Worm (Caenorhabditis elegans) whole organism, young adult: ENCODE results near the gene sma-4.
A peak's percentile ranks its signal among the peaks of the same experiment; 100 is the strongest.

Experiments used
- B0035.1 ChIP-seq: sonication (generic microtip); optimal IDR thresholded peaks from 2 replicates; lab custom pipeline; 2016; ENCODE audit warnings: missing genetic modification characterization, mild to moderate bottlenecking, missing compliant biosample characterization, missing genotype, missing genetic modification reagents
- B0336.3 ChIP-seq: fragments of 200-800 bp; sonication (Bioruptor generic); IDR thresholded peaks from 2 replicates; pipeline ENCODE4 v1.3.6; 2022; ENCODE audit warnings: missing genetic modification characterization, missing compliant biosample characterization
- C06A6.2 ChIP-seq: fragments of 200-800 bp; sonication (Bioruptor generic); conservative IDR thresholded peaks from 2 replicates; pipeline ENCODE4 v1.3.6; 2022; ENCODE audit warnings: missing genetic modification characterization, missing compliant biosample characterization
- D2030.7 ChIP-seq: fragments of 200-800 bp; sonication (Bioruptor generic); IDR thresholded peaks from 2 replicates; pipeline ENCODE4 v1.3.6; 2022; ENCODE audit warnings: missing genetic modification reagents, missing genetic modification characterization, missing compliant biosample characterization
- F33H1.4 ChIP-seq: fragments of 200-800 bp; sonication (Bioruptor generic); IDR thresholded peaks from 2 replicates; pipeline ENCODE4 v1.3.6; 2022; ENCODE audit warnings: missing genetic modification reagents, missing genetic modification characterization, missing compliant biosample characterization
- F52B5.7 ChIP-seq: sonication (generic microtip); optimal IDR thresholded peaks from 2 replicates; lab custom pipeline; 2016; ENCODE audit warnings: mild to moderate bottlenecking, missing genetic modification characterization, missing compliant biosample characterization
- F57A8.1 ChIP-seq: fragments of 200-800 bp; sonication (Bioruptor generic); optimal IDR thresholded peaks from 2 replicates; lab custom pipeline; 2018; ENCODE audit warnings: mild to moderate bottlenecking, missing genetic modification characterization, moderate library complexity, missing compliant biosample characterization
- Y53G8AR.9 ChIP-seq: fragments of 200-800 bp; sonication (Bioruptor generic); conservative IDR thresholded peaks from 2 replicates; pipeline ENCODE4 v1.3.6; 2022; ENCODE audit warnings: missing genetic modification reagents, missing genetic modification characterization, missing compliant biosample characterization
- Y56A3A.18 ChIP-seq: fragments of 200-800 bp; sonication (Bioruptor generic); IDR thresholded peaks from 2 replicates; pipeline ENCODE4 v1.3.6; 2022; ENCODE audit warnings: missing genetic modification reagents, missing genetic modification characterization, missing compliant biosample characterization
- Y67H2A.10 ChIP-seq: fragments of 200-800 bp; sonication (Bioruptor generic); conservative IDR thresholded peaks from 2 replicates; pipeline ENCODE4 v1.3.6; 2022; ENCODE audit warnings: missing genetic modification reagents, missing genetic modification characterization, missing compliant biosample characterization
- Y95B8A.8 ChIP-seq: fragments of 200-800 bp; sonication (Bioruptor generic); IDR thresholded peaks from 2 replicates; pipeline ENCODE4 v1.3.6; 2022; ENCODE audit warnings: missing genetic modification reagents, missing genetic modification characterization, missing compliant biosample characterization
- ama-1 ChIP-seq, 3 experiments: fragments of 150-350 bp in 1 of 3; sonication (generic microtip) in 2 of 3; optimal IDR thresholded peaks; 2 replicates each; lab custom pipeline; 2014 to 2018; ENCODE audit warnings: missing biosample characterization in 2 of 3, missing genetic modification characterization in 2 of 3, missing genetic modification reagents in 2 of 3
- aptf-2 ChIP-seq: fragments of 200-800 bp; sonication (Bioruptor generic); conservative IDR thresholded peaks from 2 replicates; pipeline ENCODE4 v1.3.6; 2022; ENCODE audit warnings: missing genetic modification reagents, missing genetic modification characterization, missing compliant biosample characterization
- aptf-3 ChIP-seq: fragments of 200-800 bp; sonication (Bioruptor generic); IDR thresholded peaks from 2 replicates; pipeline ENCODE4 v1.3.6; 2022; ENCODE audit warnings: missing genetic modification characterization, missing compliant biosample characterization
- athp-1 ChIP-seq: sonication (generic microtip); optimal IDR thresholded peaks from 2 replicates; lab custom pipeline; 2017; ENCODE audit warnings: mild to moderate bottlenecking, missing genetic modification characterization, missing compliant biosample characterization
- attf-3 ChIP-seq: fragments of 200-800 bp; sonication (Bioruptor generic); conservative IDR thresholded peaks from 2 replicates; pipeline ENCODE4 v1.3.6; 2022; ENCODE audit warnings: missing genetic modification reagents, missing genetic modification characterization, missing compliant biosample characterization
- attf-6 ChIP-seq: fragments of 200-800 bp; sonication (Bioruptor generic); IDR thresholded peaks from 2 replicates; pipeline ENCODE4 v1.3.6; 2022; ENCODE audit warnings: missing genetic modification reagents, missing genetic modification characterization, missing compliant biosample characterization
- cebp-1 ChIP-seq, 2 experiments: fragments of 200-800 bp in 1 of 2; sonication (Bioruptor generic) in 1 of 2; sonication (generic microtip) in 1 of 2; IDR thresholded peaks in 1 of 2; optimal IDR thresholded peaks in 1 of 2; 2 replicates each; pipeline versions ENCODE4 v1.3.6 to Lab custom; 2017 to 2022; ENCODE audit warnings: missing compliant biosample characterization in 2 of 2, missing genetic modification characterization in 2 of 2, mild to moderate bottlenecking in 1 of 2, missing genetic modification reagents in 1 of 2, moderate library complexity in 1 of 2
- ceh-40 ChIP-seq: fragments of 200-800 bp; sonication (Bioruptor generic); IDR thresholded peaks from 2 replicates; pipeline ENCODE4 v1.3.6; 2022; ENCODE audit warnings: missing genetic modification characterization, missing compliant biosample characterization
- ceh-79 ChIP-seq: sonication (generic microtip); optimal IDR thresholded peaks from 2 replicates; lab custom pipeline; 2017; ENCODE audit warnings: mild to moderate bottlenecking, missing genetic modification characterization, missing compliant biosample characterization
- chd-7 ChIP-seq: sonication (generic microtip); optimal IDR thresholded peaks from 2 replicates; lab custom pipeline; 2016; ENCODE audit warnings: mild to moderate bottlenecking, missing genetic modification characterization, moderate library complexity, missing compliant biosample characterization
- die-1 ChIP-seq: sonication (generic microtip); optimal IDR thresholded peaks from 2 replicates; lab custom pipeline; 2016; ENCODE audit warnings: missing genotype, mild to moderate bottlenecking, missing genetic modification characterization, missing compliant biosample characterization
- dox-1 ChIP-seq: fragments of 200-800 bp; sonication (Bioruptor generic); IDR thresholded peaks from 2 replicates; pipeline ENCODE4 v1.3.6; 2022; ENCODE audit warnings: missing genetic modification reagents, missing genetic modification characterization, missing compliant biosample characterization
- efl-1 ChIP-seq: fragments of 150-350 bp; optimal IDR thresholded peaks from 2 replicates; lab custom pipeline; 2014; ENCODE audit warnings: missing biosample characterization, missing genetic modification reagents, missing genetic modification characterization
- egl-18 ChIP-seq: fragments of 200-800 bp; sonication (Bioruptor generic); IDR thresholded peaks from 2 replicates; pipeline ENCODE4 v1.3.6; 2022; ENCODE audit warnings: missing genetic modification reagents, missing genetic modification characterization, missing compliant biosample characterization
- egrh-3 ChIP-seq: fragments of 200-800 bp; sonication (Bioruptor generic); IDR thresholded peaks from 2 replicates; pipeline ENCODE4 v1.3.6; 2022; ENCODE audit warnings: missing genetic modification reagents, missing genetic modification characterization, missing compliant biosample characterization
- hmg-1.2 ChIP-seq: fragments of 200-800 bp; sonication (Bioruptor generic); IDR thresholded peaks from 2 replicates; pipeline ENCODE4 v1.3.6; 2022; ENCODE audit warnings: missing genetic modification reagents, missing genetic modification characterization, missing compliant biosample characterization
- lin-40 ChIP-seq: sonication (generic microtip); optimal IDR thresholded peaks from 2 replicates; lab custom pipeline; 2016; ENCODE audit warnings: missing genetic modification characterization, mild to moderate bottlenecking, missing compliant biosample characterization, missing genotype, missing genetic modification reagents
- lin-54 ChIP-seq: fragments of 200-800 bp; sonication (Bioruptor generic); optimal IDR thresholded peaks from 2 replicates; lab custom pipeline; 2018; ENCODE audit warnings: mild to moderate bottlenecking, missing genetic modification characterization, missing compliant biosample characterization
- lir-1 ChIP-seq: fragments of 200-800 bp; sonication (Bioruptor generic); conservative IDR thresholded peaks from 2 replicates; pipeline ENCODE4 v1.3.6; 2022; ENCODE audit warnings: missing genetic modification reagents, missing genetic modification characterization, missing compliant biosample characterization
- madf-10 ChIP-seq: sonication (generic microtip); optimal IDR thresholded peaks from 2 replicates; lab custom pipeline; 2016; ENCODE audit warnings: mild to moderate bottlenecking, missing genetic modification characterization, missing compliant biosample characterization
- madf-3 ChIP-seq: fragments of 200-800 bp; sonication (Bioruptor generic); IDR thresholded peaks from 2 replicates; pipeline ENCODE4 v1.3.6; 2022; ENCODE audit warnings: missing genetic modification reagents, missing genetic modification characterization, missing compliant biosample characterization
- madf-8 ChIP-seq: fragments of 200-800 bp; sonication (Bioruptor generic); conservative IDR thresholded peaks from 2 replicates; pipeline ENCODE4 v1.3.6; 2022; ENCODE audit warnings: missing genetic modification reagents, missing genetic modification characterization, missing compliant biosample characterization
- mel-28 ChIP-seq: sonication (generic microtip); optimal IDR thresholded peaks from 2 replicates; lab custom pipeline; 2016; ENCODE audit warnings: borderline replicate concordance, mild to moderate bottlenecking, missing genetic modification characterization, missing compliant biosample characterization
- nfya-1 ChIP-seq: sonication (generic microtip); optimal IDR thresholded peaks from 2 replicates; lab custom pipeline; 2017; ENCODE audit warnings: antibody characterized with exemption, missing compliant biosample characterization, missing genetic modification characterization, borderline replicate concordance; ENCODE audit not compliant: insufficient read depth
- nhr-179 ChIP-seq: sonication (generic microtip); optimal IDR thresholded peaks from 2 replicates; lab custom pipeline; 2016; ENCODE audit warnings: mild to moderate bottlenecking, missing genetic modification characterization, missing compliant biosample characterization
- pha-4 ChIP-seq: fragments of 150-350 bp; sonication (generic microtip); optimal IDR thresholded peaks from 2 replicates; lab custom pipeline; 2014; ENCODE audit warnings: missing biosample characterization, missing genetic modification reagents, missing genetic modification characterization
- rcor-1 ChIP-seq: fragments of 200-800 bp; sonication (Bioruptor generic); IDR thresholded peaks from 2 replicates; pipeline ENCODE4 v1.3.6; 2022; ENCODE audit warnings: missing genetic modification reagents, missing genetic modification characterization, missing compliant biosample characterization
- repo-1 ChIP-seq: sonication (generic microtip); optimal IDR thresholded peaks from 2 replicates; lab custom pipeline; 2017; ENCODE audit warnings: mild to moderate bottlenecking, missing genetic modification characterization, missing compliant biosample characterization
- rpc-1 ChIP-seq, 2 experiments: fragments of 150-350 bp in 1 of 2; sonication (generic microtip) in 1 of 2; optimal IDR thresholded peaks; 2 replicates each; lab custom pipeline; 2014 to 2018; ENCODE audit warnings: missing biosample characterization in 1 of 2, missing genetic modification characterization in 1 of 2, missing genetic modification reagents in 1 of 2, missing genotype in 1 of 2
- sdz-38 ChIP-seq: sonication (generic microtip); optimal IDR thresholded peaks from 2 replicates; lab custom pipeline; 2016; ENCODE audit warnings: missing genotype, missing genetic modification characterization, missing compliant biosample characterization
- sea-2 ChIP-seq: fragments of 200-800 bp; sonication (Bioruptor generic); IDR thresholded peaks from 2 replicates; pipeline ENCODE4 v1.3.6; 2022; ENCODE audit warnings: missing genetic modification characterization, missing compliant biosample characterization
- snpc-1.3 ChIP-seq: sonication (generic microtip); optimal IDR thresholded peaks from 2 replicates; lab custom pipeline; 2017; ENCODE audit warnings: missing genetic modification characterization, mild to moderate bottlenecking, missing compliant biosample characterization, antibody characterized with exemption, moderate library complexity, missing genotype, missing genetic modification reagents; ENCODE audit not compliant: insufficient read depth
- ztf-18 ChIP-seq: sonication (generic microtip); optimal IDR thresholded peaks from 2 replicates; lab custom pipeline; 2016; ENCODE audit warnings: missing genotype, mild to moderate bottlenecking, missing genetic modification characterization, missing compliant biosample characterization

sma-4 gene

ce11 chrIII:5815932-5816331 lies at the start of gene sma-4:
TSS of gene sma-4 (plus strand) at chrIII:5816232.
- TF ChIP-seq Y53G8AR.9 (GFP tag; lab: Robert Waterston, UW) (no peak), lin-54 (no peak), B0336.3 (GFP tag; lab: Robert Waterston, UW) (no peak), sea-2 (no peak), chd-7 (tag; lab: Kevin White, UChicago) (no peak), madf-8 (GFP tag; lab: Robert Waterston, UW) (no peak), Y67H2A.10 (no peak), die-1 (tag; lab: Kevin White, UChicago) (no peak), lin-40 (tag; lab: Kevin White, UChicago) (no peak), sdz-38 (tag; lab: Kevin White, UChicago) (no peak), F52B5.7 (no peak), Y56A3A.18 (GFP tag; lab: Robert Waterston, UW) (no peak)
- TF ChIP-seq, all 124 proteins: peak for 0

ce11 chrIII:5769726-5770235 lies 46.3 kb upstream of the sma-4 start, which contains the start of gene cutl-23:
TSS of gene cutl-23 (plus strand) at chrIII:5770185.
- 0 out of 2 replicates have a peak, but pooled peaks have one; percentile 57 for TF ChIP-seq madf-3 (GFP tag; lab: Robert Waterston, UW)
- no peak for TF ChIP-seq aptf-3
- TF ChIP-seq nhr-179 (tag; lab: Kevin White, UChicago): peak; percentile 20
- TF ChIP-seq aptf-2 (GFP tag; lab: Robert Waterston, UW): no peak
- no peak for TF ChIP-seq ceh-40 (GFP tag; lab: Robert Waterston, UW)
- peak; percentile 50 for TF ChIP-seq madf-10 (tag; lab: Kevin White, UChicago)
- no peak for TF ChIP-seq rcor-1
- TF ChIP-seq snpc-1.3 (tag; lab: Kevin White, UChicago): peak; percentile 73
- no peak for TF ChIP-seq efl-1 (GFP tag; lab: Kevin White, UChicago)
- TF ChIP-seq Y95B8A.8 (GFP tag; lab: Robert Waterston, UW): no peak
- no peak for TF ChIP-seq cebp-1 (GFP tag; IDR thresholded peaks at IDR 0.05; lab: Robert Waterston, UW)
- TF ChIP-seq cebp-1 (tag; optimal IDR thresholded peaks at IDR 0.05; lab: Kevin White, UChicago): no peak
- TF ChIP-seq C06A6.2: no peak
- TF ChIP-seq attf-6: no peak
- no peak for TF ChIP-seq lin-40 (tag; lab: Kevin White, UChicago)
- peak; percentile 67 for TF ChIP-seq hmg-1.2 (GFP tag; lab: Robert Waterston, UW)
- TF ChIP-seq ztf-18: peak; percentile 77
- peak; percentile 64; the same call in 1 of the 2 replicates for TF ChIP-seq dox-1
- TF ChIP-seq F33H1.4: peak; percentile 28; the same call in 1 of the 2 replicates
- peak; percentile 53 for TF ChIP-seq lin-54
- TF ChIP-seq mel-28 (tag; lab: Kevin White, UChicago): no peak
- no peak for TF ChIP-seq sea-2
- TF ChIP-seq egl-18: no peak
- TF ChIP-seq madf-8 (GFP tag; lab: Robert Waterston, UW): no peak
- no peak for TF ChIP-seq Y67H2A.10
- TF ChIP-seq nfya-1: no peak
- TF ChIP-seq pha-4 (tag; lab: Kevin White, UChicago): no peak
- no peak for TF ChIP-seq F57A8.1 (GFP tag; lab: Kevin White, UChicago)
- no peak for TF ChIP-seq repo-1 (tag; lab: Kevin White, UChicago)
- TF ChIP-seq ama-1 (optimal IDR thresholded peaks at IDR 0.05; lab: Kevin White, UChicago): no peak
- peak; percentile 61 to 74 for TF ChIP-seq ama-1 (GFP tag; optimal IDR thresholded peaks at IDR 0.05; lab: Kevin White, UChicago)
- peak; percentile 61 for TF ChIP-seq athp-1 (tag; lab: Kevin White, UChicago)
- peak; percentile 44; the same call in 1 of the 2 replicates for TF ChIP-seq D2030.7 (GFP tag; lab: Robert Waterston, UW)
- no peak for TF ChIP-seq B0035.1 (tag; lab: Kevin White, UChicago)
- peak; percentile 89 for TF ChIP-seq rpc-1 (optimal IDR thresholded peaks at IDR 0.05; lab: Kevin White, UChicago)
- TF ChIP-seq rpc-1 (tag; optimal IDR thresholded peaks at IDR 0.05; lab: Kevin White, UChicago): peak; percentile 88
- TF ChIP-seq lir-1 (GFP tag; lab: Robert Waterston, UW): no peak
- peak; percentile 72 for TF ChIP-seq die-1 (tag; lab: Kevin White, UChicago)
- no peak for TF ChIP-seq ceh-79 (tag; lab: Kevin White, UChicago)
- peak; percentile 47; the same call in 1 of the 2 replicates for TF ChIP-seq egrh-3 (GFP tag; lab: Robert Waterston, UW)
- 0 out of 2 replicates have a peak, but pooled peaks have one; percentile 41 for TF ChIP-seq attf-3 (GFP tag; lab: Robert Waterston, UW)
